Worm (Caenorhabditis elegans) whole organism, L2 larva: Measurements from ENCODE around the gene T06A10.106.

Experiments
- R02D3.7 ChIP-seq: fragments of 150-350 bp; optimal IDR thresholded peaks from 2 replicates; lab custom pipeline; 2014; ENCODE audit warnings: missing biosample characterization, missing genetic modification characterization
- Y55F3AM.14 ChIP-seq: fragments of 200-800 bp; sonication (Bioruptor generic); optimal IDR thresholded peaks from 2 replicates; lab custom pipeline; 2018; ENCODE audit warnings: mild to moderate bottlenecking, missing genetic modification characterization, missing compliant biosample characterization
- ZK546.5 ChIP-seq: sonication (generic microtip); optimal IDR thresholded peaks from 2 replicates; lab custom pipeline; 2017; ENCODE audit warnings: missing biosample characterization, missing genetic modification characterization
- alr-1 ChIP-seq: fragments of 150-350 bp; optimal IDR thresholded peaks from 2 replicates; lab custom pipeline; 2014; ENCODE audit warnings: missing biosample characterization, missing genetic modification characterization
- ama-1 ChIP-seq: fragments of 150-350 bp; optimal IDR thresholded peaks from 2 replicates; lab custom pipeline; 2018; ENCODE audit warnings: inconsistent platforms
- ceh-16 ChIP-seq: fragments of 150-350 bp; optimal IDR thresholded peaks from 2 replicates; lab custom pipeline; 2014; ENCODE audit warnings: missing biosample characterization, missing genetic modification characterization
- ceh-82 ChIP-seq: fragments of 150-350 bp; optimal IDR thresholded peaks from 2 replicates; lab custom pipeline; 2014; ENCODE audit warnings: missing biosample characterization, missing genetic modification characterization
- egl-27 ChIP-seq: sonication (generic microtip); optimal IDR thresholded peaks from 3 replicates; lab custom pipeline; 2017; ENCODE audit warnings: missing biosample characterization, missing genetic modification reagents, missing genetic modification characterization
- elt-3 ChIP-seq: sonication (generic microtip); optimal IDR thresholded peaks from 2 replicates; lab custom pipeline; 2017; ENCODE audit warnings: missing biosample characterization, missing genetic modification characterization
- gmeb-1 ChIP-seq: fragments of 150-350 bp; optimal IDR thresholded peaks from 2 replicates; lab custom pipeline; 2014; ENCODE audit warnings: missing biosample characterization, missing genetic modification characterization
- lin-13 ChIP-seq: fragments of 150-350 bp; optimal IDR thresholded peaks from 2 replicates; lab custom pipeline; 2014; ENCODE audit warnings: missing biosample characterization, missing genetic modification reagents, missing genetic modification characterization
- lin-39 ChIP-seq: fragments of 150-350 bp; optimal IDR thresholded peaks from 2 replicates; lab custom pipeline; 2014; ENCODE audit warnings: missing biosample characterization, missing genetic modification reagents, missing genetic modification characterization
- lsy-2 ChIP-seq, 2 experiments: fragments of 150-350 bp in 1 of 2; sonication (generic microtip) in 1 of 2; optimal IDR thresholded peaks; 2 replicates each; lab custom pipeline; 2014 to 2017; ENCODE audit warnings: missing biosample characterization in 2 of 2, missing genetic modification characterization in 2 of 2
- nhr-10 ChIP-seq: sonication (generic microtip); optimal IDR thresholded peaks from 2 replicates; lab custom pipeline; 2017; ENCODE audit warnings: missing biosample characterization, missing genetic modification characterization
- nhr-12 ChIP-seq: fragments of 150-350 bp; optimal IDR thresholded peaks from 2 replicates; lab custom pipeline; 2014; ENCODE audit warnings: missing biosample characterization, missing genetic modification characterization
- nhr-129 ChIP-seq: fragments of 150-350 bp; optimal IDR thresholded peaks from 2 replicates; lab custom pipeline; 2014; ENCODE audit warnings: missing biosample characterization, missing genetic modification characterization
- nhr-21 ChIP-seq: fragments of 150-350 bp; optimal IDR thresholded peaks from 2 replicates; lab custom pipeline; 2014; ENCODE audit warnings: missing biosample characterization, missing genetic modification characterization
- nhr-23 ChIP-seq: fragments of 150-350 bp; optimal IDR thresholded peaks from 2 replicates; lab custom pipeline; 2014; ENCODE audit warnings: missing biosample characterization, missing genetic modification reagents, missing genetic modification characterization
- nhr-237 ChIP-seq: fragments of 150-350 bp; optimal IDR thresholded peaks from 2 replicates; lab custom pipeline; 2014; ENCODE audit warnings: missing biosample characterization, missing genetic modification characterization
- nhr-25 ChIP-seq: fragments of 150-350 bp; sonication (generic microtip); optimal IDR thresholded peaks from 3 replicates; lab custom pipeline; 2014; ENCODE audit warnings: missing biosample characterization, missing genetic modification characterization
- nhr-6 ChIP-seq: fragments of 150-350 bp; optimal IDR thresholded peaks from 2 replicates; lab custom pipeline; 2014; ENCODE audit warnings: missing biosample characterization, missing genetic modification characterization
- nhr-77 ChIP-seq: fragments of 150-350 bp; optimal IDR thresholded peaks from 2 replicates; lab custom pipeline; 2014; ENCODE audit warnings: missing biosample characterization, missing genetic modification characterization
- peb-1 ChIP-seq: fragments of 150-350 bp; optimal IDR thresholded peaks from 2 replicates; lab custom pipeline; 2014; ENCODE audit warnings: missing biosample characterization, missing genetic modification characterization
- sem-4 ChIP-seq: fragments of 150-350 bp; optimal IDR thresholded peaks from 2 replicates; lab custom pipeline; 2014; ENCODE audit warnings: missing biosample characterization, missing genetic modification reagents, missing genetic modification characterization
- skn-1 ChIP-seq: sonication (generic microtip); optimal IDR thresholded peaks from 2 replicates; lab custom pipeline; 2017; ENCODE audit warnings: missing biosample characterization, missing genetic modification characterization
- sma-3 ChIP-seq: sonication (generic microtip); optimal IDR thresholded peaks from 2 replicates; lab custom pipeline; 2016; ENCODE audit warnings: missing genetic modification reagents, missing genetic modification characterization, missing compliant biosample characterization
- sma-9 ChIP-seq, 2 experiments: fragments of 150-350 bp in 1 of 2; sonication (generic microtip) in 1 of 2; optimal IDR thresholded peaks; 2 replicates each; lab custom pipeline; 2014 to 2016; ENCODE audit warnings: missing genetic modification characterization in 2 of 2, mild to moderate bottlenecking in 1 of 2, missing biosample characterization in 1 of 2, missing compliant biosample characterization in 1 of 2, missing genetic modification reagents in 1 of 2, moderate library complexity in 1 of 2
- snpc-4 ChIP-seq: fragments of 150-350 bp; optimal IDR thresholded peaks from 2 replicates; lab custom pipeline; 2014; ENCODE audit warnings: missing biosample characterization, missing genetic modification characterization
- unc-39 ChIP-seq: fragments of 150-350 bp; optimal IDR thresholded peaks from 2 replicates; lab custom pipeline; 2014; ENCODE audit warnings: missing biosample characterization, missing genetic modification characterization
- unc-55 ChIP-seq: fragments of 150-350 bp; sonication (generic microtip); optimal IDR thresholded peaks from 3 replicates; lab custom pipeline; 2014; ENCODE audit warnings: missing biosample characterization, missing genetic modification reagents, missing genetic modification characterization
- unc-62 ChIP-seq: fragments of 150-350 bp; optimal IDR thresholded peaks from 2 replicates; lab custom pipeline; 2014; ENCODE audit warnings: missing biosample characterization, missing genetic modification reagents, missing genetic modification characterization
- zag-1 ChIP-seq: fragments of 150-350 bp; optimal IDR thresholded peaks from 2 replicates; lab custom pipeline; 2014; ENCODE audit warnings: missing biosample characterization, missing genetic modification characterization
- ztf-1 ChIP-seq: fragments of 200-800 bp; sonication (Bioruptor generic); conservative IDR thresholded peaks from 2 replicates; pipeline ENCODE4 v1.3.6; 2022; ENCODE audit warnings: missing genetic modification characterization, missing compliant biosample characterization
- ztf-11 ChIP-seq: sonication (generic microtip); optimal IDR thresholded peaks from 2 replicates; lab custom pipeline; 2017; ENCODE audit warnings: missing biosample characterization, missing genetic modification characterization

The T06A10.106 gene

ce11 chrIV:16868900-16869299, at the start of gene T06A10.106:
Gene T06A10.106 (minus strand): TSS chrIV:16869000.
- no peak for TF ChIP-seq nhr-12 (tag; lab: Kevin White, UChicago)
- TF ChIP-seq egl-27 (tag; lab: Kevin White, UChicago), result no peak
- TF ChIP-seq ztf-11 (tag; lab: Kevin White, UChicago), result no peak
- TF ChIP-seq peb-1 (tag; lab: Kevin White, UChicago), result no peak
- no peak for TF ChIP-seq ama-1 (lab: Kevin White, UChicago)
- TF ChIP-seq ceh-82 (tag; lab: Kevin White, UChicago), result no peak
- TF ChIP-seq nhr-77 (tag; lab: Kevin White, UChicago), result no peak
- TF ChIP-seq nhr-21 (tag; lab: Kevin White, UChicago), result no peak
- TF ChIP-seq sem-4 (tag; lab: Kevin White, UChicago), result no peak
- TF ChIP-seq ztf-1 (GFP tag; lab: Robert Waterston, UW), result no peak
- no peak for TF ChIP-seq unc-62 (GFP tag; lab: Kevin White, UChicago)
- no peak for TF ChIP-seq lsy-2 (tag; optimal IDR thresholded peaks at IDR 0.05; lab: Kevin White, UChicago)
- TF ChIP-seq sma-3, result no peak
- no peak for TF ChIP-seq snpc-4 (tag; lab: Kevin White, UChicago)
- TF ChIP-seq R02D3.7 (tag; lab: Kevin White, UChicago), result no peak
- no peak for TF ChIP-seq ZK546.5 (tag; lab: Kevin White, UChicago)
- TF ChIP-seq nhr-6, result no peak
- no peak for TF ChIP-seq lin-13 (GFP tag; lab: Kevin White, UChicago)

ce11 chrIV:16917831-16918429, 49.1 kb upstream of the T06A10.106 start, which contains the start of the genes Y116A8C.469 and Y116A8C.468:
Gene Y116A8C.469 (minus strand): TSS chrIV:16917931.
Gene Y116A8C.468 (plus strand): TSS chrIV:16918379.
- TF ChIP-seq unc-39 (tag; lab: Kevin White, UChicago) (no peak), gmeb-1 (no peak), unc-55 (GFP tag; lab: Kevin White, UChicago) (no peak), ztf-1 (GFP tag; lab: Robert Waterston, UW) (no peak), ama-1 (lab: Kevin White, UChicago) (no peak), peb-1 (tag; lab: Kevin White, UChicago) (no peak), nhr-6 (no peak), lin-39 (no peak), egl-27 (tag; lab: Kevin White, UChicago) (no peak), nhr-25 (tag; lab: Kevin White, UChicago) (no peak), nhr-10 (no peak), nhr-237 (tag; lab: Kevin White, UChicago) (no peak), sma-9 (GFP tag; optimal IDR thresholded peaks at IDR 0.05; lab: Kevin White, UChicago) (no peak), sma-9 (tag; optimal IDR thresholded peaks at IDR 0.05; lab: Kevin White, UChicago) (no peak), nhr-21 (tag; lab: Kevin White, UChicago) (no peak), elt-3 (tag; lab: Kevin White, UChicago) (no peak), skn-1 (tag; lab: Kevin White, UChicago) (no peak), ceh-16 (tag; lab: Kevin White, UChicago) (no peak), sem-4 (tag; lab: Kevin White, UChicago) (no peak), nhr-77 (tag; lab: Kevin White, UChicago) (no peak), alr-1 (tag; lab: Kevin White, UChicago) (no peak)

ce11 chrIV:16915751-16916150, 47.0 kb upstream of the T06A10.106 start, which contains the start of gene Y116A8C.3:
Gene Y116A8C.3 (plus strand): TSS chrIV:16916051.
- TF ChIP-seq nhr-6 (no peak), alr-1 (tag; lab: Kevin White, UChicago) (no peak), nhr-129 (tag; lab: Kevin White, UChicago) (no peak), elt-3 (tag; lab: Kevin White, UChicago) (no peak), nhr-77 (tag; lab: Kevin White, UChicago) (no peak), nhr-23 (no peak), nhr-25 (tag; lab: Kevin White, UChicago) (no peak), unc-39 (tag; lab: Kevin White, UChicago) (no peak)

ce11 chrIV:16898205-16898604, 29.4 kb upstream of the T06A10.106 start:
- TF ChIP-seq Y55F3AM.14 (GFP tag; lab: Kevin White, UChicago), result no peak
- no peak for TF ChIP-seq ceh-16 (tag; lab: Kevin White, UChicago)
- no peak for TF ChIP-seq ztf-11 (tag; lab: Kevin White, UChicago)
- TF ChIP-seq zag-1 (tag; lab: Kevin White, UChicago), result no peak
- no peak for TF ChIP-seq lin-39
